Fruit fly (Drosophila melanogaster) whole organism, prepupa: Measurements from ENCODE around the gene Srrm1.

Experiments used
- Blimp-1 ChIP-seq: fragments of 200-800 bp; sonication (Bioruptor generic); optimal IDR thresholded peaks from 3 replicates; lab custom pipeline; 2017; ENCODE audit warnings: missing biosample characterization, missing genetic modification characterization, mild to moderate bottlenecking, moderate library complexity, missing genetic modification reagents
- CG11762 ChIP-seq: fragments of 200-800 bp; sonication (Bioruptor generic); optimal IDR thresholded peaks from 3 replicates; lab custom pipeline; 2016; ENCODE audit warnings: missing biosample characterization, missing genetic modification characterization; ENCODE audit not compliant: insufficient read depth
- CG15336 ChIP-seq: fragments of 200-800 bp; sonication (Bioruptor generic); IDR thresholded peaks from 2 replicates; pipeline ENCODE4 v1.3.6; 2022; ENCODE audit warnings: missing biosample characterization, missing genetic modification characterization
- CG16779 ChIP-seq: fragments of 200-800 bp; sonication (Bioruptor generic); optimal IDR thresholded peaks from 3 replicates; lab custom pipeline; 2017; ENCODE audit warnings: missing biosample characterization, mild to moderate bottlenecking, missing genetic modification characterization
- CG3032 ChIP-seq: fragments of 200-800 bp; optimal IDR thresholded peaks from 2 replicates; lab custom pipeline; 2019; ENCODE audit warnings: missing biosample characterization, mild to moderate bottlenecking, missing genetic modification characterization, moderate library complexity
- CG31627 ChIP-seq: fragments of 200-800 bp; sonication (Bioruptor generic); optimal IDR thresholded peaks from 3 replicates; lab custom pipeline; 2016; ENCODE audit warnings: missing biosample characterization, missing genetic modification characterization
- CG32006 ChIP-seq: fragments of 200-800 bp; sonication (Bioruptor generic); optimal IDR thresholded peaks from 3 replicates; lab custom pipeline; 2017; ENCODE audit warnings: missing biosample characterization, mild to moderate bottlenecking, missing genetic modification characterization
- CG3919 ChIP-seq: fragments of 200-800 bp; sonication (Bioruptor generic); optimal IDR thresholded peaks from 3 replicates; lab custom pipeline; 2016; ENCODE audit warnings: missing biosample characterization, missing genetic modification characterization
- CG4318 ChIP-seq: fragments of 200-800 bp; sonication (Bioruptor generic); optimal IDR thresholded peaks from 3 replicates; lab custom pipeline; 2017; ENCODE audit warnings: missing biosample characterization, mild to moderate bottlenecking, missing genetic modification characterization
- CG6163 ChIP-seq: fragments of 200-800 bp; sonication (Bioruptor generic); IDR thresholded peaks from 3 replicates; pipeline ENCODE4 v1.3.6; 2022; ENCODE audit warnings: missing biosample characterization, missing genetic modification characterization
- CG6276 ChIP-seq: fragments of 200-800 bp; sonication (Bioruptor generic); optimal IDR thresholded peaks from 2 replicates; lab custom pipeline; 2017; ENCODE audit warnings: missing biosample characterization, mild to moderate bottlenecking, missing genetic modification characterization
- CG6792 ChIP-seq: fragments of 200-800 bp; sonication (Bioruptor generic); optimal IDR thresholded peaks from 3 replicates; lab custom pipeline; 2016; ENCODE audit warnings: missing biosample characterization, missing genetic modification characterization
- CG8119 ChIP-seq: fragments of 200-800 bp; sonication (Bioruptor generic); IDR thresholded peaks from 3 replicates; pipeline ENCODE4 v1.3.6; 2022; ENCODE audit warnings: missing biosample characterization, missing genetic modification characterization
- CG8632 ChIP-seq: fragments of 200-800 bp; sonication (Bioruptor generic); optimal IDR thresholded peaks from 3 replicates; lab custom pipeline; 2016; ENCODE audit warnings: missing biosample characterization, missing genetic modification characterization
- CG9139 ChIP-seq: fragments of 200-800 bp; sonication (Bioruptor generic); optimal IDR thresholded peaks from 3 replicates; lab custom pipeline; 2017; ENCODE audit warnings: missing biosample characterization, mild to moderate bottlenecking, missing genetic modification characterization
- Eip75B ChIP-seq: fragments of 200-800 bp; sonication (Bioruptor generic); optimal IDR thresholded peaks from 3 replicates; lab custom pipeline; 2016; ENCODE audit warnings: missing biosample characterization, missing genetic modification characterization
- Eip78C ChIP-seq: fragments of 200-800 bp; sonication (Bioruptor generic); peaks from one replicate; lab custom pipeline; 2016; ENCODE audit warnings: missing biosample characterization, missing genetic modification characterization
- Ets21C ChIP-seq: fragments of 200-800 bp; sonication (Bioruptor generic); optimal IDR thresholded peaks from 3 replicates; lab custom pipeline; 2016; ENCODE audit warnings: missing biosample characterization, missing genetic modification characterization
- Hr38 ChIP-seq: sonication (Bioruptor generic); optimal IDR thresholded peaks from 2 replicates; lab custom pipeline; 2016; ENCODE audit warnings: missing biosample characterization, missing genetic modification characterization
- Hr39 ChIP-seq: fragments of 200-800 bp; sonication (Bioruptor generic); optimal IDR thresholded peaks from 2 replicates; lab custom pipeline; 2016; ENCODE audit warnings: missing biosample characterization, missing genetic modification characterization
- Hr4 ChIP-seq: fragments of 200-800 bp; sonication (Bioruptor generic); optimal IDR thresholded peaks from 3 replicates; lab custom pipeline; 2016; ENCODE audit warnings: missing biosample characterization, missing genetic modification characterization
- Met ChIP-seq: fragments of 200-800 bp; sonication (Bioruptor generic); optimal IDR thresholded peaks from 3 replicates; lab custom pipeline; 2016; ENCODE audit warnings: missing biosample characterization, missing genetic modification characterization
- OdsH ChIP-seq: fragments of 200-800 bp; sonication (Bioruptor generic); optimal IDR thresholded peaks from 3 replicates; lab custom pipeline; 2016; ENCODE audit warnings: missing biosample characterization, missing genetic modification characterization
- Smox ChIP-seq: fragments of 200-800 bp; sonication (Bioruptor generic); optimal IDR thresholded peaks from 3 replicates; lab custom pipeline; 2016; ENCODE audit warnings: missing biosample characterization, missing genetic modification characterization
- Sox102F ChIP-seq: fragments of 200-800 bp; sonication (Bioruptor generic); optimal IDR thresholded peaks from 2 replicates; lab custom pipeline; 2016; ENCODE audit warnings: missing biosample characterization, mild to moderate bottlenecking, missing genetic modification characterization
- Sox14 ChIP-seq: fragments of 200-800 bp; sonication (Bioruptor generic); optimal IDR thresholded peaks from 3 replicates; lab custom pipeline; 2016; ENCODE audit warnings: missing biosample characterization, missing genetic modification characterization
- Sox15 ChIP-seq: fragments of 200-800 bp; sonication (Bioruptor generic); optimal IDR thresholded peaks from 3 replicates; lab custom pipeline; 2016; ENCODE audit warnings: missing biosample characterization, missing genetic modification characterization
- achi ChIP-seq: fragments of 200-800 bp; sonication (Bioruptor generic); optimal IDR thresholded peaks from 3 replicates; lab custom pipeline; 2016; ENCODE audit warnings: missing biosample characterization, missing genetic modification characterization
- acj6 ChIP-seq: fragments of 200-800 bp; sonication (Bioruptor generic); optimal IDR thresholded peaks from 3 replicates; lab custom pipeline; 2016; ENCODE audit warnings: missing biosample characterization, missing genetic modification characterization
- cyc ChIP-seq: fragments of 200-800 bp; sonication (Bioruptor generic); optimal IDR thresholded peaks from 3 replicates; lab custom pipeline; 2016; ENCODE audit warnings: missing biosample characterization, missing genetic modification characterization
- dac ChIP-seq: fragments of 200-800 bp; sonication (Bioruptor generic); optimal IDR thresholded peaks from 2 replicates; lab custom pipeline; 2017; ENCODE audit warnings: missing biosample characterization, mild to moderate bottlenecking, missing genetic modification characterization
- eg ChIP-seq: fragments of 200-800 bp; sonication (Bioruptor generic); IDR thresholded peaks from 3 replicates; pipeline ENCODE4 v1.3.6; 2022; ENCODE audit warnings: missing biosample characterization, missing genetic modification characterization
- esn ChIP-seq: fragments of 200-800 bp; sonication (Bioruptor generic); optimal IDR thresholded peaks from 2 replicates; lab custom pipeline; 2016; ENCODE audit warnings: missing biosample characterization, mild to moderate bottlenecking, missing genetic modification characterization, moderate library complexity
- fd59A ChIP-seq: fragments of 200-800 bp; sonication (Bioruptor generic); optimal IDR thresholded peaks from 2 replicates; lab custom pipeline; 2017; ENCODE audit warnings: missing biosample characterization, mild to moderate bottlenecking, missing genetic modification characterization, missing genetic modification reagents
- fd85E ChIP-seq: fragments of 200-800 bp; sonication (Bioruptor generic); optimal IDR thresholded peaks from 3 replicates; lab custom pipeline; 2016; ENCODE audit warnings: missing biosample characterization, missing genetic modification characterization
- fkh ChIP-seq: fragments of 200-800 bp; sonication (Bioruptor generic); optimal IDR thresholded peaks from 3 replicates; lab custom pipeline; 2017; ENCODE audit warnings: missing biosample characterization, mild to moderate bottlenecking, missing genetic modification characterization, moderate library complexity
- lz ChIP-seq: fragments of 200-800 bp; sonication (Bioruptor generic); optimal IDR thresholded peaks from 3 replicates; lab custom pipeline; 2016; ENCODE audit warnings: missing biosample characterization, missing genetic modification characterization
- net ChIP-seq: fragments of 200-800 bp; sonication (Bioruptor generic); optimal IDR thresholded peaks from 3 replicates; lab custom pipeline; 2016; ENCODE audit warnings: missing biosample characterization, missing genetic modification characterization
- pdm3 ChIP-seq: fragments of 200-800 bp; sonication (Bioruptor generic); optimal IDR thresholded peaks from 3 replicates; lab custom pipeline; 2016; ENCODE audit warnings: missing biosample characterization, missing genetic modification characterization
- salr ChIP-seq, 2 experiments: fragments of 200-800 bp; sonication (Bioruptor generic); optimal IDR thresholded peaks; 3 replicates each; lab custom pipeline; 2016 to 2018; ENCODE audit warnings: missing biosample characterization in 2 of 2, missing genetic modification characterization in 2 of 2, mild to moderate bottlenecking in 1 of 2
- spab ChIP-seq: fragments of 200-800 bp; sonication (Bioruptor generic); optimal IDR thresholded peaks from 2 replicates; lab custom pipeline; 2017; ENCODE audit warnings: missing biosample characterization, mild to moderate bottlenecking, missing genetic modification characterization, missing genetic modification reagents
- ss ChIP-seq, 2 experiments: fragments of 200-800 bp; sonication (Bioruptor generic); optimal IDR thresholded peaks; 2 replicates in 1 of 2; 3 replicates in 1 of 2; lab custom pipeline; 2017 to 2018; ENCODE audit warnings: mild to moderate bottlenecking in 2 of 2, missing biosample characterization in 2 of 2, missing genetic modification characterization in 2 of 2, moderate library complexity in 1 of 2
- svp ChIP-seq: fragments of 200-800 bp; sonication (Bioruptor generic); peaks from one replicate; lab custom pipeline; 2016; ENCODE audit warnings: missing biosample characterization, missing genetic modification characterization
- topi ChIP-seq: fragments of 200-800 bp; sonication (Bioruptor generic); optimal IDR thresholded peaks from 3 replicates; lab custom pipeline; 2016; ENCODE audit warnings: missing biosample characterization, missing genetic modification characterization
- vri ChIP-seq: fragments of 200-800 bp; sonication (Bioruptor generic); optimal IDR thresholded peaks from 3 replicates; lab custom pipeline; 2016; ENCODE audit warnings: missing biosample characterization, mild to moderate bottlenecking, missing genetic modification characterization

The Srrm1 gene

DNA sequence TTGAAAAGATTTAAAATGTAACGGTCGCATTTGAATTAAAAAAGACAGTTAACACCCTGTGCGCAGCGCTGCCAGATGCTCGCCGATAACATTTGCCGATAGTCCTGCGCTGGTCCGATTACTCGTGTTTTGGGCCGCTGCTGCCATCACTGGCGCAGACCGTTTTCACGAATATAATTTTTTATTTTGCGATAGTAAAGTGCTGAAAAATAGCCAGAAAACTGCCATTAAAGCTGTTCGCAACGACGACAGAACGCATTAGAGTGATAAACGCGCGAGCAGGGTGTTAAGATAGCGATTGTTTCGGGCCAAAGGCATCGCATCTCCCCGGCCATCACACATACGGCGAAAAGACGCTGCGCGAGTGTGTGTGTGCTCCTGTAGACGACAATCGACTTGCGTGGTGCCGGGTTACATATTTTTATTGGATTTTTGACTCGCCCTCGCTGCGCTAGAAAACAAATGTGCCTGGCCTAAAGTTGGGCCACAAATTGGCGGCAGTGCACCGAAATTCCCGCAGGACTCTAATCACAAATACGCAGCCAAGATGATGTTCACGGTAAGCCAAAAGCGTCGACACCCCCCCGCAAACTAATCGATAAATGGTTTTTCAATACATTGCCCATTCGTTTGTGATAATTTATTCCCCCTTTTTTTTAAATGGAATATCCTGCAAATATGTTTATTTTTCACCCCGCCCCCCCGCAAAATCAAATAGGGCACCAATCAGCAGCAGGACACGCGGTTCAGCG is at the start of gene Srrm1:
Gene Srrm1 (plus strand): TSS at position 116 of the 752 bp plus-strand sequence.
- peak; percentile 6 for TF ChIP-seq CG3919 (GFP tag; lab: Kevin White, UChicago)
- no peak for TF ChIP-seq CG11762
- TF ChIP-seq CG31627 = peak; percentile 40
- TF ChIP-seq lz (GFP tag; lab: Kevin White, UChicago) = peak; percentile 49
- TF ChIP-seq cyc (GFP tag; lab: Kevin White, UChicago) = peak; percentile 24
- TF ChIP-seq Met (GFP tag; lab: Kevin White, UChicago) = peak; percentile 15
- 0 out of 2 replicates have a peak, but pooled peaks have one; percentile 13 for TF ChIP-seq CG15336 (GFP tag; lab: Robert Waterston, UW)
- peak; percentile 2 for TF ChIP-seq Eip78C (GFP tag; lab: Kevin White, UChicago)
- peak in 1 of 2 experiments; percentile 8 for TF ChIP-seq ss (GFP tag; optimal IDR thresholded peaks at IDR 0.05; lab: Kevin White, UChicago)
- TF ChIP-seq esn (GFP tag; lab: Kevin White, UChicago) = peak; percentile 40
- peak; percentile 69 for TF ChIP-seq svp (GFP tag; lab: Kevin White, UChicago)
- TF ChIP-seq Hr39 = peak; percentile 10
- TF ChIP-seq fd59A (GFP tag; lab: Kevin White, UChicago) = no peak
- TF ChIP-seq topi = peak; percentile 21
- no peak for TF ChIP-seq Eip75B (GFP tag; lab: Kevin White, UChicago)

DNA sequence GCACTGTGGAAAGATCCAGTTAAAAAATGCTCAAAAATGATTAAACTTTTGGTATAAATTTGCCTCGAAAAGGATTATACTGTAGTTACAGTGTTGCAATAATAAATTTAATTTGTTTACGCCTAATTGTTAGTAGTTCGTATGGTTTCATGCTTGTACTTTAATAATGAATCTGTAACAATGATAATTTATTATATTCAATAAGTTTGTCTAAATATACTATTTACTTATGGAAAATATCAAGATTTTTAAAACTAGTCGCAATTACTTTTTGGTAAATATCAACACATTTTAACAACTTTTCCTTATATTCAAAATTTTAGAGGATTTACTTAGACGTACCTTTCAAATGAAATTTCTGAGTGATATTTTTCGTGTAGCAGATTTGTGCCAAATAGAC is 41.8 kb upstream of the Srrm1 start, which contains the start of gene CG11262:
Gene CG11262 (plus strand): TSS at position 301 of the 400 bp plus-strand sequence.
- TF ChIP-seq cyc (GFP tag; lab: Kevin White, UChicago) (no peak), svp (GFP tag; lab: Kevin White, UChicago) (peak; percentile 10)

DNA sequence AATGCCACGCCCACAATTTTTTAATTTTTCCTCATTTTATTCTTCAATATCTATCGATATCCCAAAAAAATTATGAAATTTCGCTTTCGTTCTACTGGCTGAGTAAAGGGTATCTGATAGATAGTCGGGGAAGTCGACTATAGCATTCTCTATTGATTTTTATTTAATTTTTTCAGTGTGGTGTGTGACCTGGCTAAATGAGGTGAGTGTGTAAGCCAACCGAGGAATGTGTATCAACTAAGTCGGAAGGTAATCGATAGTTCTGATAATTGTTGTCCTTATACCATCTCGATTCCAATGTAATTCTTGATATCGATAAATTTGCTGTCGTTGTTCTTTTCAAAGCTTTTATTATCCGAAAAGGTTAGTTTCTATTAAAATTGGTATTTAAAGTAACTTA is 30.1 kb upstream of the Srrm1 start, which contains the start of gene CG11263:
Gene CG11263 (plus strand): TSS at position 328 of the 400 bp plus-strand sequence.
- TF ChIP-seq vri (no peak), Blimp-1 (GFP tag; lab: Kevin White, UChicago) (no peak), Hr39 (peak; percentile 48), Sox14 (GFP tag; lab: Kevin White, UChicago) (peak; percentile 31), CG6276 (no peak), CG4318 (GFP tag; lab: Kevin White, UChicago) (peak; percentile 4), net (GFP tag; lab: Kevin White, UChicago) (peak; percentile 50), lz (GFP tag; lab: Kevin White, UChicago) (peak; percentile 43), salr (GFP tag; optimal IDR thresholded peaks at IDR 0.05; lab: Kevin White, UChicago) (no peak), pdm3 (GFP tag; lab: Kevin White, UChicago) (no peak), Sox102F (no peak), cyc (GFP tag; lab: Kevin White, UChicago) (peak; percentile 37), ss (GFP tag; optimal IDR thresholded peaks at IDR 0.05; lab: Kevin White, UChicago) (no peak), spab (GFP tag; lab: Kevin White, UChicago) (no peak), eg (GFP tag; lab: Robert Waterston, UW) (no peak), CG6792 (GFP tag; lab: Kevin White, UChicago) (no peak), esn (GFP tag; lab: Kevin White, UChicago) (peak; percentile 32), CG32006 (GFP tag; lab: Kevin White, UChicago) (no peak), topi (peak; percentile 52), CG3919 (GFP tag; lab: Kevin White, UChicago) (no peak), CG8119 (no peak), Sox15 (GFP tag; lab: Kevin White, UChicago) (peak; percentile 7), Hr38 (GFP tag; lab: Kevin White, UChicago) (no peak), fkh (GFP tag; lab: Kevin White, UChicago) (no peak), acj6 (peak; percentile 36), achi (GFP tag; lab: Kevin White, UChicago) (no peak), CG9139 (GFP tag; lab: Kevin White, UChicago) (no peak), CG8632 (GFP tag; lab: Kevin White, UChicago) (no peak), Eip78C (GFP tag; lab: Kevin White, UChicago) (no peak), CG16779 (tag; lab: Kevin White, UChicago) (no peak), Hr4 (GFP tag; lab: Kevin White, UChicago) (no peak), Ets21C (GFP tag; lab: Kevin White, UChicago) (peak; percentile 14), Smox (GFP tag; lab: Kevin White, UChicago) (no peak), fd85E (GFP tag; lab: Kevin White, UChicago) (no peak), CG3032 (tag; lab: Kevin White, UChicago) (no peak), OdsH (GFP tag; lab: Kevin White, UChicago) (peak; percentile 28), Met (GFP tag; lab: Kevin White, UChicago) (no peak), dac (no peak), CG6163 (GFP tag; lab: Robert Waterston, UW) (no peak)
